Fruit fly (Drosophila melanogaster) whole organism, embryonic: ENCODE measurements around the gene Hs2st.

ENCODE experiments used
- Abd-B ChIP-seq: fragments of 200-800 bp; sonication (Bioruptor generic); optimal IDR thresholded peaks from 2 replicates; lab custom pipeline; 2018; ENCODE audit warnings: missing biosample characterization, mild to moderate bottlenecking, missing genetic modification characterization, moderate library complexity
- Ada2b ChIP-seq: fragments of 200-800 bp; sonication (Bioruptor generic); IDR thresholded peaks from 2 replicates; pipeline ENCODE4 v1.3.6; 2022; ENCODE audit warnings: missing biosample characterization, missing genetic modification characterization
- Atf6 ChIP-seq: fragments of 200-800 bp; sonication (Bioruptor generic); IDR thresholded peaks from 2 replicates; pipeline ENCODE4 v1.3.6; 2022; ENCODE audit warnings: missing biosample characterization, missing genetic modification characterization
- CG10431 ChIP-seq: fragments of 200-800 bp; sonication (Bioruptor generic); optimal IDR thresholded peaks from 3 replicates; lab custom pipeline; 2018; ENCODE audit warnings: missing biosample characterization, mild to moderate bottlenecking, missing genetic modification characterization
- CG10543 ChIP-seq: fragments of 200-800 bp; sonication (Bioruptor generic); optimal IDR thresholded peaks from 3 replicates; lab custom pipeline; 2017; ENCODE audit warnings: missing biosample characterization, mild to moderate bottlenecking, missing genetic modification characterization, moderate library complexity
- CG10979 ChIP-seq: fragments of 200-800 bp; sonication (Bioruptor generic); optimal IDR thresholded peaks from 2 replicates; lab custom pipeline; 2018; ENCODE audit warnings: missing biosample characterization, mild to moderate bottlenecking, missing genetic modification characterization, moderate library complexity
- CG12071 ChIP-seq: fragments of 200-800 bp; sonication (Bioruptor generic); optimal IDR thresholded peaks from 3 replicates; lab custom pipeline; 2018; ENCODE audit warnings: missing biosample characterization, mild to moderate bottlenecking, missing genetic modification characterization
- CG12299 ChIP-seq: fragments of 200-800 bp; sonication (Bioruptor generic); optimal IDR thresholded peaks from 2 replicates; lab custom pipeline; 2018; ENCODE audit warnings: missing biosample characterization, mild to moderate bottlenecking, missing genetic modification characterization
- CG12391 ChIP-seq: fragments of 200-800 bp; sonication (Bioruptor generic); optimal IDR thresholded peaks from 3 replicates; lab custom pipeline; 2018; ENCODE audit warnings: missing biosample characterization, mild to moderate bottlenecking, missing genetic modification characterization, moderate library complexity
- CG12769 ChIP-seq: fragments of 200-800 bp; sonication (Bioruptor generic); optimal IDR thresholded peaks from 2 replicates; lab custom pipeline; 2019; ENCODE audit warnings: missing biosample characterization, mild to moderate bottlenecking, missing genetic modification characterization, moderate library complexity
- CG13287 ChIP-seq: fragments of 200-800 bp; sonication (Bioruptor generic); IDR thresholded peaks from 2 replicates; pipeline ENCODE4 v1.3.6; 2022; ENCODE audit warnings: missing biosample characterization, missing genetic modification characterization; ENCODE audit not compliant: partially characterized antibody
- CG14860 ChIP-seq: fragments of 200-800 bp; sonication (Bioruptor generic); IDR thresholded peaks from 3 replicates; pipeline ENCODE4 v1.3.6; 2022; ENCODE audit warnings: missing biosample characterization, missing genetic modification characterization; ENCODE audit not compliant: partially characterized antibody
- CG17186 ChIP-seq: fragments of 200-800 bp; sonication (Bioruptor generic); optimal IDR thresholded peaks from 3 replicates; lab custom pipeline; 2017; ENCODE audit warnings: missing biosample characterization, missing genetic modification reagents, missing genetic modification characterization
- CG2120 ChIP-seq: fragments of 200-800 bp; sonication (Bioruptor generic); optimal IDR thresholded peaks from 3 replicates; lab custom pipeline; 2016; ENCODE audit warnings: missing biosample characterization, missing genetic modification characterization
- CG3163 ChIP-seq: fragments of 200-800 bp; sonication (Bioruptor generic); optimal IDR thresholded peaks from 3 replicates; lab custom pipeline; 2016; ENCODE audit warnings: missing biosample characterization, missing genetic modification characterization
- CG43689 ChIP-seq: fragments of 200-800 bp; sonication (Bioruptor generic); IDR thresholded peaks from 2 replicates; pipeline ENCODE4 v1.3.6; 2022; ENCODE audit warnings: missing biosample characterization, missing genetic modification characterization
- CG6254 ChIP-seq: fragments of 200-800 bp; sonication (Bioruptor generic); optimal IDR thresholded peaks from 3 replicates; lab custom pipeline; 2017; ENCODE audit warnings: mild to moderate bottlenecking, missing biosample characterization, missing genetic modification reagents, missing genetic modification characterization
- CG6765 ChIP-seq: fragments of 200-800 bp; sonication (Bioruptor generic); optimal IDR thresholded peaks from 3 replicates; lab custom pipeline; 2017; ENCODE audit warnings: missing biosample characterization, mild to moderate bottlenecking, missing genetic modification characterization
- CG7745 ChIP-seq: fragments of 200-800 bp; sonication (Bioruptor generic); optimal IDR thresholded peaks from 2 replicates; lab custom pipeline; 2018; ENCODE audit warnings: missing biosample characterization, mild to moderate bottlenecking, missing genetic modification characterization, moderate library complexity
- CG7987 ChIP-seq: fragments of 200-800 bp; sonication (Bioruptor generic); optimal IDR thresholded peaks from 2 replicates; lab custom pipeline; 2018; ENCODE audit warnings: missing biosample characterization, mild to moderate bottlenecking, missing genetic modification characterization, moderate library complexity
- CG8388 ChIP-seq: fragments of 200-800 bp; sonication (Bioruptor generic); optimal IDR thresholded peaks from 2 replicates; lab custom pipeline; 2019; ENCODE audit warnings: missing biosample characterization, mild to moderate bottlenecking, missing genetic modification characterization, moderate library complexity
- CTCF ChIP-seq: fragments of 200-800 bp; sonication (Bioruptor generic); optimal IDR thresholded peaks from 2 replicates; lab custom pipeline; 2017; ENCODE audit warnings: missing biosample characterization, mild to moderate bottlenecking, missing genetic modification characterization, moderate library complexity
- Ets97D ChIP-seq: fragments of 200-800 bp; sonication (Bioruptor generic); optimal IDR thresholded peaks from 3 replicates; lab custom pipeline; 2016; ENCODE audit warnings: missing biosample characterization, missing genetic modification characterization
- HLHmδ ChIP-seq: fragments of 200-800 bp; sonication (Bioruptor generic); optimal IDR thresholded peaks from 2 replicates; lab custom pipeline; 2018; ENCODE audit warnings: missing biosample characterization, mild to moderate bottlenecking, missing genetic modification characterization, moderate library complexity
- HmgZ ChIP-seq: fragments of 200-800 bp; sonication (Bioruptor generic); optimal IDR thresholded peaks from 2 replicates; lab custom pipeline; 2018; ENCODE audit warnings: missing biosample characterization, mild to moderate bottlenecking, missing genetic modification characterization
- Hmx ChIP-seq: fragments of 200-800 bp; sonication (Bioruptor generic); optimal IDR thresholded peaks from 2 replicates; lab custom pipeline; 2016; ENCODE audit warnings: missing biosample characterization, missing genetic modification characterization
- MTF-1 ChIP-seq: fragments of 200-800 bp; sonication (Bioruptor generic); optimal IDR thresholded peaks from 2 replicates; lab custom pipeline; 2018; ENCODE audit warnings: missing biosample characterization, mild to moderate bottlenecking, missing genetic modification characterization, borderline replicate concordance
- Nf-YA ChIP-seq: fragments of 200-800 bp; sonication (Bioruptor generic); IDR thresholded peaks from 2 replicates; pipeline ENCODE4 v1.3.6; 2022; ENCODE audit warnings: missing biosample characterization, missing genetic modification characterization
- PHDP ChIP-seq: fragments of 200-800 bp; sonication (Bioruptor generic); optimal IDR thresholded peaks from 3 replicates; lab custom pipeline; 2018; ENCODE audit warnings: missing biosample characterization, mild to moderate bottlenecking, missing genetic modification characterization, moderate library complexity
- Ptx1 ChIP-seq: fragments of 200-800 bp; sonication (Bioruptor generic); IDR thresholded peaks from 2 replicates; pipeline ENCODE4 v1.3.6; 2022; ENCODE audit warnings: missing biosample characterization, missing genetic modification characterization
- Sry-δ ChIP-seq: fragments of 200-800 bp; sonication (Bioruptor generic); optimal IDR thresholded peaks from 2 replicates; lab custom pipeline; 2016; ENCODE audit warnings: missing biosample characterization, missing genetic modification characterization
- TFAM ChIP-seq: fragments of 200-800 bp; sonication (Bioruptor generic); optimal IDR thresholded peaks from 2 replicates; lab custom pipeline; 2017; ENCODE audit warnings: missing biosample characterization, missing genetic modification characterization, inconsistent platforms
- YL-1 ChIP-seq: fragments of 200-800 bp; sonication (Bioruptor generic); optimal IDR thresholded peaks from 3 replicates; lab custom pipeline; 2017; ENCODE audit warnings: missing biosample characterization, mild to moderate bottlenecking, missing genetic modification characterization
- ash1 ChIP-seq: fragments of 200-800 bp; sonication (Bioruptor generic); optimal IDR thresholded peaks from 2 replicates; lab custom pipeline; 2018; ENCODE audit warnings: missing biosample characterization, mild to moderate bottlenecking, missing genetic modification characterization
- btn ChIP-seq: fragments of 200-800 bp; sonication (Bioruptor generic); optimal IDR thresholded peaks from 2 replicates; lab custom pipeline; 2016; ENCODE audit warnings: missing biosample characterization, missing genetic modification characterization
- chinmo ChIP-seq: fragments of 200-800 bp; sonication (Bioruptor generic); IDR thresholded peaks from 4 replicates; pipeline ENCODE4 v1.3.6; 2022; ENCODE audit warnings: missing biosample characterization, missing genetic modification characterization; ENCODE audit not compliant: partially characterized antibody
- eve ChIP-seq, 2 experiments: fragments of >200 bp; optimal IDR thresholded peaks; 2 replicates each; lab custom pipeline; 2017; ENCODE audit warnings: missing biosample characterization in 2 of 2, missing genetic modification characterization in 2 of 2
- grn ChIP-seq: fragments of 200-800 bp; sonication (Bioruptor generic); optimal IDR thresholded peaks from 3 replicates; lab custom pipeline; 2017; ENCODE audit warnings: missing biosample characterization, missing genetic modification characterization
- ken ChIP-seq: fragments of 200-800 bp; sonication (Bioruptor generic); IDR thresholded peaks from 3 replicates; pipeline ENCODE4 v1.3.6; 2022; ENCODE audit warnings: missing biosample characterization, missing genetic modification characterization
- lab ChIP-seq: fragments of 200-800 bp; sonication (Bioruptor generic); optimal IDR thresholded peaks from 3 replicates; lab custom pipeline; 2017; ENCODE audit warnings: missing biosample characterization, missing genetic modification characterization, mild to moderate bottlenecking, moderate library complexity, missing genetic modification reagents
- lov ChIP-seq, 2 experiments: fragments of 200-800 bp in 1 of 2; fragments of >200 bp in 1 of 2; sonication (Bioruptor generic) in 1 of 2; IDR thresholded peaks in 1 of 2; optimal IDR thresholded peaks in 1 of 2; 2 replicates in 1 of 2; 3 replicates in 1 of 2; pipeline versions ENCODE4 v1.3.6 to Lab custom; 2017 to 2022; ENCODE audit warnings: missing biosample characterization in 1 of 2, missing genetic modification characterization in 1 of 2
- nom ChIP-seq: fragments of 200-800 bp; sonication (Bioruptor generic); optimal IDR thresholded peaks from 2 replicates; lab custom pipeline; 2017; ENCODE audit warnings: missing biosample characterization, missing genetic modification characterization, mild to moderate bottlenecking, moderate library complexity, missing genetic modification reagents
- odd ChIP-seq: fragments of 200-800 bp; sonication (Bioruptor generic); optimal IDR thresholded peaks from 2 replicates; lab custom pipeline; 2017; ENCODE audit warnings: missing biosample characterization, mild to moderate bottlenecking, missing genetic modification characterization
- pb ChIP-seq: fragments of 200-800 bp; sonication (Bioruptor generic); optimal IDR thresholded peaks from 3 replicates; lab custom pipeline; 2016; ENCODE audit warnings: missing biosample characterization, missing genetic modification characterization
- pfk ChIP-seq: fragments of 200-800 bp; sonication (Bioruptor generic); optimal IDR thresholded peaks from 2 replicates; lab custom pipeline; 2018; ENCODE audit warnings: missing biosample characterization, mild to moderate bottlenecking, missing genetic modification characterization, moderate library complexity
- pnt ChIP-seq: fragments of 200-800 bp; sonication (Bioruptor generic); optimal IDR thresholded peaks from 3 replicates; lab custom pipeline; 2016; ENCODE audit warnings: missing biosample characterization, missing genetic modification characterization
- ttk ChIP-seq: fragments of 200-800 bp; sonication (Bioruptor generic); IDR thresholded peaks from 2 replicates; pipeline ENCODE4 v2.1.2; 2022; ENCODE audit warnings: missing biosample characterization, missing genetic modification characterization
- vfl ChIP-seq: fragments of 200-800 bp; sonication (Bioruptor generic); optimal IDR thresholded peaks from 2 replicates; lab custom pipeline; 2016; ENCODE audit warnings: missing biosample characterization, missing genetic modification characterization
- wdn ChIP-seq: fragments of 200-800 bp; sonication (Bioruptor generic); IDR thresholded peaks from 2 replicates; pipeline ENCODE4 v1.3.6; 2022; ENCODE audit warnings: missing biosample characterization, missing genetic modification characterization
- wek ChIP-seq: fragments of 200-800 bp; sonication (Bioruptor generic); optimal IDR thresholded peaks from 3 replicates; lab custom pipeline; 2018; ENCODE audit warnings: missing biosample characterization, mild to moderate bottlenecking, missing genetic modification characterization, moderate library complexity

Gene Hs2st

DNA sequence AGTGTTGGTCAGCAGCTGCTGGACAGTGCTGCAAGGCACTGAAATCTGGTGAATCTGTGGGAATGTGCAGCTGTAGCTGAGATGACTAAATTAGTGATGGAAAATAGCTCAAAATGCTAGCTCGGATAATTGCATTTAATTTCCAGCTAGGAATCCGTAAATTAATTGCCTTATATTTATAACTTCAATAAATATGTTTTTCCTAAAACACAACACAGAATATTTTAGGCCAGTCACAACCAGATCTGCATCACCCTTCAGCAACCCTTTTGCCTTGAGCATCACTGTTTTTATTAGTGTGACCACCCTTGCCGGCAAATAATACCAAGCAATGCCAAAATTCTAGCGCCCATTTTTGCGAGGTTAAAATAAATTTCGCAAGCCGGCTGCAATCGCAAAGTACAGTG, at the start of gene Hs2st (continued):
- no peak for TF ChIP-seq CG7745
- peak; percentile 87 for TF ChIP-seq CG7987 (GFP tag; lab: Kevin White, UChicago)
- peak in 1 of 2 experiments; percentile 81 for TF ChIP-seq eve (GFP tag; optimal IDR thresholded peaks at IDR 0.05; lab: Kevin White, UChicago)
- peak; percentile 87 for TF ChIP-seq YL-1
- TF ChIP-seq pfk, result peak; percentile 34
- TF ChIP-seq Nf-YA (GFP tag; lab: Robert Waterston, UW), result peak; percentile 65; the same call in 1 of the 2 replicates
- peak; percentile 98 for TF ChIP-seq CG2120 (GFP tag; lab: Kevin White, UChicago)
- peak; percentile 62 for TF ChIP-seq CG13287 (GFP tag; lab: Robert Waterston, UW)
- no peak for TF ChIP-seq TFAM (GFP tag; lab: Kevin White, UChicago)
- TF ChIP-seq grn (GFP tag; lab: Kevin White, UChicago), result no peak
- peak; percentile 90 for TF ChIP-seq Atf6 (GFP tag; lab: Robert Waterston, UW)
- peak; percentile 69 for TF ChIP-seq odd (GFP tag; lab: Kevin White, UChicago)
- no peak for TF ChIP-seq CG14860
- peak; percentile 28 for TF ChIP-seq CTCF (GFP tag; lab: Kevin White, UChicago)
- peak; percentile 93 for TF ChIP-seq CG12391 (tag; lab: Kevin White, UChicago)
- TF ChIP-seq Ets97D (GFP tag; lab: Kevin White, UChicago), result peak; percentile 89
- peak; percentile 42 for TF ChIP-seq MTF-1 (GFP tag; lab: Kevin White, UChicago)
- TF ChIP-seq lov (optimal IDR thresholded peaks at IDR 0.05; lab: Kevin White, UChicago), result no peak
- TF ChIP-seq lov (GFP tag; IDR thresholded peaks at IDR 0.05; lab: Robert Waterston, UW), result peak; percentile 77
- TF ChIP-seq chinmo (GFP tag; lab: Robert Waterston, UW), result peak; percentile 79; the same call in 3 of the 4 replicates
- peak; percentile 90 for TF ChIP-seq Ada2b (GFP tag; lab: Robert Waterston, UW)
- TF ChIP-seq CG6765 (GFP tag; lab: Kevin White, UChicago), result peak; percentile 71
- peak; percentile 84 for TF ChIP-seq CG17186 (GFP tag; lab: Kevin White, UChicago)
- TF ChIP-seq CG6254, result peak; percentile 50
- TF ChIP-seq CG10431 (GFP tag; lab: Kevin White, UChicago), result peak; percentile 73
- peak; percentile 80 for TF ChIP-seq nom (GFP tag; lab: Kevin White, UChicago)
- TF ChIP-seq ash1 (GFP tag; lab: Kevin White, UChicago), result no peak
- peak; percentile 77 for TF ChIP-seq CG3163 (GFP tag; lab: Kevin White, UChicago)
- TF ChIP-seq HLHmδ (GFP tag; lab: Kevin White, UChicago), result no peak
- peak; percentile 86 for TF ChIP-seq ttk
- peak; percentile 96 for TF ChIP-seq HmgZ (tag; lab: Kevin White, UChicago)
- TF ChIP-seq Sry-δ (GFP tag; lab: Kevin White, UChicago), result peak; percentile 82
- TF ChIP-seq Abd-B, result peak; percentile 94
- TF ChIP-seq CG10979 (tag; lab: Kevin White, UChicago), result peak; percentile 81
- TF ChIP-seq CG10543 (GFP tag; lab: Kevin White, UChicago), result peak; percentile 91
- TF ChIP-seq Ptx1, result peak; percentile 97
- TF ChIP-seq CG12071, result peak; percentile 47
- peak; percentile 83 for TF ChIP-seq Hmx (GFP tag; lab: Kevin White, UChicago)
- TF ChIP-seq CG8388, result peak; percentile 85
- peak; percentile 96 for TF ChIP-seq CG12769 (tag; lab: Kevin White, UChicago)
- peak; percentile 46 for TF ChIP-seq wek
- TF ChIP-seq CG12299, result peak; percentile 81
- TF ChIP-seq PHDP (tag; lab: Kevin White, UChicago), result peak; percentile 86
- peak; percentile 95 for TF ChIP-seq vfl
- peak; percentile 67 for TF ChIP-seq CG43689 (GFP tag; lab: Robert Waterston, UW)
- peak; percentile 95 for TF ChIP-seq ken
- TF ChIP-seq btn (GFP tag; lab: Kevin White, UChicago), result peak; percentile 86
- peak; percentile 83 for TF ChIP-seq pb (GFP tag; lab: Kevin White, UChicago)
- peak; percentile 93 for TF ChIP-seq lab (GFP tag; lab: Kevin White, UChicago)
- peak; percentile 95 for TF ChIP-seq pnt
- peak; percentile 89 for TF ChIP-seq wdn (GFP tag; lab: Robert Waterston, UW)
